Worm (Caenorhabditis elegans) whole organism, L2 larva: ENCODE results near the gene mct-4.

ENCODE experiments used
- ceh-82 ChIP-seq: fragments of 150-350 bp; optimal IDR thresholded peaks from 2 replicates; lab custom pipeline; 2014; ENCODE audit warnings: missing biosample characterization, missing genetic modification characterization
- skn-1 ChIP-seq: sonication (generic microtip); optimal IDR thresholded peaks from 2 replicates; lab custom pipeline; 2017; ENCODE audit warnings: missing biosample characterization, missing genetic modification characterization

- no peak for TF ChIP-seq skn-1
- TF ChIP-seq ceh-82 (tag; lab: Kevin White, UChicago): no peak
Measured at ce11 chrX:4947749-4948148, 18.2 kb upstream of the mct-4 start, which contains the start of gene tyra-3.
